Worm (Caenorhabditis elegans) whole organism, L4 larva: ENCODE measurements around the gene K03A11.1.

Experiments used
- F10B5.3 ChIP-seq: sonication (generic microtip); optimal IDR thresholded peaks from 2 replicates; lab custom pipeline; 2016; ENCODE audit warnings: mild to moderate bottlenecking, missing genetic modification characterization, missing compliant biosample characterization
- R02D3.7 ChIP-seq: fragments of 150-350 bp; sonication (generic microtip); optimal IDR thresholded peaks from 3 replicates; lab custom pipeline; 2014; ENCODE audit warnings: missing biosample characterization, missing genetic modification characterization
- ZK546.5 ChIP-seq, 2 experiments: sonication (generic microtip); optimal IDR thresholded peaks; 2 replicates each; lab custom pipeline; 2017; ENCODE audit warnings: missing biosample characterization in 2 of 2, missing genetic modification characterization in 2 of 2
- attf-4 ChIP-seq: sonication (generic microtip); optimal IDR thresholded peaks from 3 replicates; lab custom pipeline; 2017; ENCODE audit warnings: missing biosample characterization, missing genetic modification characterization
- daf-12 ChIP-seq: fragments of 150-350 bp; optimal IDR thresholded peaks from 2 replicates; lab custom pipeline; 2014; ENCODE audit warnings: missing biosample characterization, missing genetic modification reagents, missing genetic modification characterization
- hlh-11 ChIP-seq: fragments of 200-800 bp; sonication (Bioruptor generic); optimal IDR thresholded peaks from 2 replicates; lab custom pipeline; 2018; ENCODE audit warnings: mild to moderate bottlenecking, missing genetic modification characterization, missing compliant biosample characterization
- lin-39 ChIP-seq: fragments of 150-350 bp; optimal IDR thresholded peaks from 2 replicates; lab custom pipeline; 2014; ENCODE audit warnings: missing biosample characterization, missing genetic modification reagents, missing genetic modification characterization

ce11 chrX:13100410-13100809 lies 48.9 kb downstream of the K03A11.1 start, which contains the start of gene R03G8.6:
- TF ChIP-seq hlh-11 (tag; lab: Kevin White, UChicago) = no peak
- no peak for TF ChIP-seq ZK546.5 (tag; optimal IDR thresholded peaks at IDR 0.05; lab: Kevin White, UChicago)
- TF ChIP-seq daf-12 (tag; lab: Kevin White, UChicago) = no peak
- no peak for TF ChIP-seq attf-4 (tag; lab: Kevin White, UChicago)
- TF ChIP-seq lin-39 (tag; lab: Kevin White, UChicago) = no peak
- no peak for TF ChIP-seq F10B5.3
- TF ChIP-seq R02D3.7 = no peak
